Fruit fly (Drosophila melanogaster) whole organism, prepupa: ENCODE results near the gene p.

Experiments used
- Blimp-1 ChIP-seq: fragments of 200-800 bp; sonication (Bioruptor generic); optimal IDR thresholded peaks from 3 replicates; lab custom pipeline; 2017; ENCODE audit warnings: missing biosample characterization, missing genetic modification characterization, mild to moderate bottlenecking, moderate library complexity, missing genetic modification reagents
- CG10631 ChIP-seq: fragments of 200-800 bp; sonication (Bioruptor generic); optimal IDR thresholded peaks from 2 replicates; lab custom pipeline; 2016; ENCODE audit warnings: missing biosample characterization, missing genetic modification characterization
- CG10669 ChIP-seq: fragments of 200-800 bp; sonication (Bioruptor generic); optimal IDR thresholded peaks from 3 replicates; lab custom pipeline; 2018; ENCODE audit warnings: missing biosample characterization, mild to moderate bottlenecking, missing genetic modification characterization, moderate library complexity
- CG11294 ChIP-seq: fragments of 200-800 bp; sonication (Bioruptor generic); IDR thresholded peaks from 2 replicates; pipeline ENCODE4 v1.3.6; 2022; ENCODE audit warnings: missing biosample characterization, missing genetic modification characterization
- CG11762 ChIP-seq: fragments of 200-800 bp; sonication (Bioruptor generic); optimal IDR thresholded peaks from 3 replicates; lab custom pipeline; 2016; ENCODE audit warnings: missing biosample characterization, missing genetic modification characterization; ENCODE audit not compliant: insufficient read depth
- CG15336 ChIP-seq: fragments of 200-800 bp; sonication (Bioruptor generic); IDR thresholded peaks from 2 replicates; pipeline ENCODE4 v1.3.6; 2022; ENCODE audit warnings: missing biosample characterization, missing genetic modification characterization
- CG3032 ChIP-seq: fragments of 200-800 bp; optimal IDR thresholded peaks from 2 replicates; lab custom pipeline; 2019; ENCODE audit warnings: missing biosample characterization, mild to moderate bottlenecking, missing genetic modification characterization, moderate library complexity
- CG31627 ChIP-seq: fragments of 200-800 bp; sonication (Bioruptor generic); optimal IDR thresholded peaks from 3 replicates; lab custom pipeline; 2016; ENCODE audit warnings: missing biosample characterization, missing genetic modification characterization
- CG32006 ChIP-seq: fragments of 200-800 bp; sonication (Bioruptor generic); optimal IDR thresholded peaks from 3 replicates; lab custom pipeline; 2017; ENCODE audit warnings: missing biosample characterization, mild to moderate bottlenecking, missing genetic modification characterization
- CG34406 ChIP-seq: fragments of 200-800 bp; sonication (Bioruptor generic); optimal IDR thresholded peaks from 3 replicates; lab custom pipeline; 2016; ENCODE audit warnings: missing biosample characterization, missing genetic modification characterization
- CG3919 ChIP-seq: fragments of 200-800 bp; sonication (Bioruptor generic); optimal IDR thresholded peaks from 3 replicates; lab custom pipeline; 2016; ENCODE audit warnings: missing biosample characterization, missing genetic modification characterization
- CG4318 ChIP-seq: fragments of 200-800 bp; sonication (Bioruptor generic); optimal IDR thresholded peaks from 3 replicates; lab custom pipeline; 2017; ENCODE audit warnings: missing biosample characterization, mild to moderate bottlenecking, missing genetic modification characterization
- CG6163 ChIP-seq: fragments of 200-800 bp; sonication (Bioruptor generic); IDR thresholded peaks from 3 replicates; pipeline ENCODE4 v1.3.6; 2022; ENCODE audit warnings: missing biosample characterization, missing genetic modification characterization
- CG6792 ChIP-seq: fragments of 200-800 bp; sonication (Bioruptor generic); optimal IDR thresholded peaks from 3 replicates; lab custom pipeline; 2016; ENCODE audit warnings: missing biosample characterization, missing genetic modification characterization
- CG6808 ChIP-seq: fragments of 200-800 bp; sonication (Bioruptor generic); optimal IDR thresholded peaks from 3 replicates; lab custom pipeline; 2017; ENCODE audit warnings: missing biosample characterization, missing genetic modification characterization, mild to moderate bottlenecking, moderate library complexity, missing genetic modification reagents
- CG6854 ChIP-seq: fragments of 200-800 bp; sonication (Bioruptor generic); optimal IDR thresholded peaks from 2 replicates; lab custom pipeline; 2017; ENCODE audit warnings: missing biosample characterization, mild to moderate bottlenecking, missing genetic modification characterization
- CG7368 ChIP-seq: fragments of 200-800 bp; sonication (Bioruptor generic); optimal IDR thresholded peaks from 3 replicates; lab custom pipeline; 2016; ENCODE audit warnings: missing biosample characterization, missing genetic modification characterization
- CG8119 ChIP-seq: fragments of 200-800 bp; sonication (Bioruptor generic); IDR thresholded peaks from 3 replicates; pipeline ENCODE4 v1.3.6; 2022; ENCODE audit warnings: missing biosample characterization, missing genetic modification characterization
- CG8319 ChIP-seq: fragments of 200-800 bp; sonication (Bioruptor generic); optimal IDR thresholded peaks from 3 replicates; lab custom pipeline; 2016; ENCODE audit warnings: missing biosample characterization, missing genetic modification characterization
- CG8632 ChIP-seq: fragments of 200-800 bp; sonication (Bioruptor generic); optimal IDR thresholded peaks from 3 replicates; lab custom pipeline; 2016; ENCODE audit warnings: missing biosample characterization, missing genetic modification characterization
- CG9139 ChIP-seq: fragments of 200-800 bp; sonication (Bioruptor generic); optimal IDR thresholded peaks from 3 replicates; lab custom pipeline; 2017; ENCODE audit warnings: missing biosample characterization, mild to moderate bottlenecking, missing genetic modification characterization
- Eip75B ChIP-seq: fragments of 200-800 bp; sonication (Bioruptor generic); optimal IDR thresholded peaks from 3 replicates; lab custom pipeline; 2016; ENCODE audit warnings: missing biosample characterization, missing genetic modification characterization
- Ets21C ChIP-seq: fragments of 200-800 bp; sonication (Bioruptor generic); optimal IDR thresholded peaks from 3 replicates; lab custom pipeline; 2016; ENCODE audit warnings: missing biosample characterization, missing genetic modification characterization
- Gug ChIP-seq: fragments of 200-800 bp; sonication (Bioruptor generic); IDR thresholded peaks from 2 replicates; pipeline ENCODE4 v1.3.6; 2022; ENCODE audit warnings: missing biosample characterization, missing genetic modification characterization
- Hr38 ChIP-seq: sonication (Bioruptor generic); optimal IDR thresholded peaks from 2 replicates; lab custom pipeline; 2016; ENCODE audit warnings: missing biosample characterization, missing genetic modification characterization
- Hr39 ChIP-seq: fragments of 200-800 bp; sonication (Bioruptor generic); optimal IDR thresholded peaks from 2 replicates; lab custom pipeline; 2016; ENCODE audit warnings: missing biosample characterization, missing genetic modification characterization
- Hr4 ChIP-seq: fragments of 200-800 bp; sonication (Bioruptor generic); optimal IDR thresholded peaks from 3 replicates; lab custom pipeline; 2016; ENCODE audit warnings: missing biosample characterization, missing genetic modification characterization
- Lpt ChIP-seq: fragments of 200-800 bp; sonication (Bioruptor generic); optimal IDR thresholded peaks from 3 replicates; lab custom pipeline; 2016; ENCODE audit warnings: missing biosample characterization, missing genetic modification characterization
- Met ChIP-seq: fragments of 200-800 bp; sonication (Bioruptor generic); optimal IDR thresholded peaks from 3 replicates; lab custom pipeline; 2016; ENCODE audit warnings: missing biosample characterization, missing genetic modification characterization
- OdsH ChIP-seq: fragments of 200-800 bp; sonication (Bioruptor generic); optimal IDR thresholded peaks from 3 replicates; lab custom pipeline; 2016; ENCODE audit warnings: missing biosample characterization, missing genetic modification characterization
- Smox ChIP-seq: fragments of 200-800 bp; sonication (Bioruptor generic); optimal IDR thresholded peaks from 3 replicates; lab custom pipeline; 2016; ENCODE audit warnings: missing biosample characterization, missing genetic modification characterization
- Sox102F ChIP-seq: fragments of 200-800 bp; sonication (Bioruptor generic); optimal IDR thresholded peaks from 2 replicates; lab custom pipeline; 2016; ENCODE audit warnings: missing biosample characterization, mild to moderate bottlenecking, missing genetic modification characterization
- Sox14 ChIP-seq: fragments of 200-800 bp; sonication (Bioruptor generic); optimal IDR thresholded peaks from 3 replicates; lab custom pipeline; 2016; ENCODE audit warnings: missing biosample characterization, missing genetic modification characterization
- achi ChIP-seq: fragments of 200-800 bp; sonication (Bioruptor generic); optimal IDR thresholded peaks from 3 replicates; lab custom pipeline; 2016; ENCODE audit warnings: missing biosample characterization, missing genetic modification characterization
- acj6 ChIP-seq: fragments of 200-800 bp; sonication (Bioruptor generic); optimal IDR thresholded peaks from 3 replicates; lab custom pipeline; 2016; ENCODE audit warnings: missing biosample characterization, missing genetic modification characterization
- cyc ChIP-seq: fragments of 200-800 bp; sonication (Bioruptor generic); optimal IDR thresholded peaks from 3 replicates; lab custom pipeline; 2016; ENCODE audit warnings: missing biosample characterization, missing genetic modification characterization
- dac ChIP-seq: fragments of 200-800 bp; sonication (Bioruptor generic); optimal IDR thresholded peaks from 2 replicates; lab custom pipeline; 2017; ENCODE audit warnings: missing biosample characterization, mild to moderate bottlenecking, missing genetic modification characterization
- dsx ChIP-seq: fragments of 200-800 bp; optimal IDR thresholded peaks from 3 replicates; lab custom pipeline; 2019; ENCODE audit warnings: missing biosample characterization, mild to moderate bottlenecking, missing genetic modification characterization, moderate library complexity; ENCODE audit not compliant: poor library complexity, severe bottlenecking
- eg ChIP-seq: fragments of 200-800 bp; sonication (Bioruptor generic); IDR thresholded peaks from 3 replicates; pipeline ENCODE4 v1.3.6; 2022; ENCODE audit warnings: missing biosample characterization, missing genetic modification characterization
- esn ChIP-seq: fragments of 200-800 bp; sonication (Bioruptor generic); optimal IDR thresholded peaks from 2 replicates; lab custom pipeline; 2016; ENCODE audit warnings: missing biosample characterization, mild to moderate bottlenecking, missing genetic modification characterization, moderate library complexity
- fd59A ChIP-seq: fragments of 200-800 bp; sonication (Bioruptor generic); optimal IDR thresholded peaks from 2 replicates; lab custom pipeline; 2017; ENCODE audit warnings: missing biosample characterization, mild to moderate bottlenecking, missing genetic modification characterization, missing genetic modification reagents
- fd85E ChIP-seq: fragments of 200-800 bp; sonication (Bioruptor generic); optimal IDR thresholded peaks from 3 replicates; lab custom pipeline; 2016; ENCODE audit warnings: missing biosample characterization, missing genetic modification characterization
- lz ChIP-seq: fragments of 200-800 bp; sonication (Bioruptor generic); optimal IDR thresholded peaks from 3 replicates; lab custom pipeline; 2016; ENCODE audit warnings: missing biosample characterization, missing genetic modification characterization
- net ChIP-seq: fragments of 200-800 bp; sonication (Bioruptor generic); optimal IDR thresholded peaks from 3 replicates; lab custom pipeline; 2016; ENCODE audit warnings: missing biosample characterization, missing genetic modification characterization
- pdm3 ChIP-seq: fragments of 200-800 bp; sonication (Bioruptor generic); optimal IDR thresholded peaks from 3 replicates; lab custom pipeline; 2016; ENCODE audit warnings: missing biosample characterization, missing genetic modification characterization
- spab ChIP-seq: fragments of 200-800 bp; sonication (Bioruptor generic); optimal IDR thresholded peaks from 2 replicates; lab custom pipeline; 2017; ENCODE audit warnings: missing biosample characterization, mild to moderate bottlenecking, missing genetic modification characterization, missing genetic modification reagents
- ss ChIP-seq, 2 experiments: fragments of 200-800 bp; sonication (Bioruptor generic); optimal IDR thresholded peaks; 2 replicates in 1 of 2; 3 replicates in 1 of 2; lab custom pipeline; 2017 to 2018; ENCODE audit warnings: mild to moderate bottlenecking in 2 of 2, missing biosample characterization in 2 of 2, missing genetic modification characterization in 2 of 2, moderate library complexity in 1 of 2
- svp ChIP-seq: fragments of 200-800 bp; sonication (Bioruptor generic); peaks from one replicate; lab custom pipeline; 2016; ENCODE audit warnings: missing biosample characterization, missing genetic modification characterization
- topi ChIP-seq: fragments of 200-800 bp; sonication (Bioruptor generic); optimal IDR thresholded peaks from 3 replicates; lab custom pipeline; 2016; ENCODE audit warnings: missing biosample characterization, missing genetic modification characterization
- vri ChIP-seq: fragments of 200-800 bp; sonication (Bioruptor generic); optimal IDR thresholded peaks from 3 replicates; lab custom pipeline; 2016; ENCODE audit warnings: missing biosample characterization, mild to moderate bottlenecking, missing genetic modification characterization

The p gene

dm6 chr3R:8652731-8653130, 17.8 kb downstream of the p start, which contains the start of the genes Sys1 and Dhod (continued):
- peak; percentile 73; the same call in 2 of the 3 replicates for TF ChIP-seq eg (GFP tag; lab: Robert Waterston, UW)
- peak; percentile 44 for TF ChIP-seq Lpt (GFP tag; lab: Kevin White, UChicago)
- TF ChIP-seq OdsH (GFP tag; lab: Kevin White, UChicago): peak; percentile 82
- peak; percentile 37 for TF ChIP-seq CG11762
- TF ChIP-seq pdm3 (GFP tag; lab: Kevin White, UChicago): peak; percentile 85
- TF ChIP-seq vri (GFP tag; lab: Kevin White, UChicago): peak; percentile 59
- peak; percentile 94 for TF ChIP-seq svp (GFP tag; lab: Kevin White, UChicago)
- peak; percentile 81 for TF ChIP-seq CG10631 (GFP tag; lab: Kevin White, UChicago)

dm6 chr3R:8650741-8651140, 19.7 kb downstream of the p start, which contains the start of the genes Mkk4 and SLIRP2:
Mkk4 (minus strand) TSS chr3R:8650796.
SLIRP2 (plus strand) TSS chr3R:8651084.
- TF ChIP-seq CG32006: peak; percentile 99
- TF ChIP-seq CG3919 (GFP tag; lab: Kevin White, UChicago): peak; percentile 99
- TF ChIP-seq lz (GFP tag; lab: Kevin White, UChicago): peak; percentile 99
- TF ChIP-seq CG6792 (GFP tag; lab: Kevin White, UChicago): peak; percentile 99
- peak; percentile 99 for TF ChIP-seq CG10669 (GFP tag; lab: Kevin White, UChicago)
- peak; percentile 97 for TF ChIP-seq CG8319 (GFP tag; lab: Kevin White, UChicago)
- TF ChIP-seq net (GFP tag; lab: Kevin White, UChicago): peak; percentile 99
- TF ChIP-seq OdsH (GFP tag; lab: Kevin White, UChicago): peak; percentile 99
- peak; percentile 99 for TF ChIP-seq acj6
- TF ChIP-seq fd59A: peak; percentile 99
- TF ChIP-seq achi: peak; percentile 98
- TF ChIP-seq CG6854: peak; percentile 94
- peak; percentile 99 for TF ChIP-seq CG31627 (GFP tag; lab: Kevin White, UChicago)
- TF ChIP-seq Eip75B (GFP tag; lab: Kevin White, UChicago): peak; percentile 99
- TF ChIP-seq dsx (GFP tag; lab: Kevin White, UChicago): peak; percentile 98
- TF ChIP-seq CG34406 (GFP tag; lab: Kevin White, UChicago): peak; percentile 99
- TF ChIP-seq spab (GFP tag; lab: Kevin White, UChicago): peak; percentile 97
- TF ChIP-seq fd85E: peak; percentile 94
- peak; percentile 99 for TF ChIP-seq CG15336 (GFP tag; lab: Robert Waterston, UW)
- TF ChIP-seq CG11294 (GFP tag; lab: Robert Waterston, UW): peak; percentile 98
- peak; percentile 99 for TF ChIP-seq Hr4 (GFP tag; lab: Kevin White, UChicago)
- TF ChIP-seq dac (GFP tag; lab: Kevin White, UChicago): peak; percentile 97
- peak; percentile 99 for TF ChIP-seq Sox102F
- TF ChIP-seq CG8119: peak; percentile 99
- peak; percentile 99 for TF ChIP-seq esn (GFP tag; lab: Kevin White, UChicago)
- TF ChIP-seq CG8632 (GFP tag; lab: Kevin White, UChicago): peak; percentile 98
- TF ChIP-seq Met (GFP tag; lab: Kevin White, UChicago): peak; percentile 99
- TF ChIP-seq Hr39: peak; percentile 99
- TF ChIP-seq Sox14: peak; percentile 99
- TF ChIP-seq Gug: peak; percentile 99
- TF ChIP-seq topi (GFP tag; lab: Kevin White, UChicago): peak; percentile 99
- TF ChIP-seq CG4318: peak; percentile 98
- peak; percentile 99 for TF ChIP-seq Ets21C
- TF ChIP-seq Blimp-1 (GFP tag; lab: Kevin White, UChicago): peak; percentile 93
- peak; percentile 99 for TF ChIP-seq cyc (GFP tag; lab: Kevin White, UChicago)
- peak; percentile 99 for TF ChIP-seq Smox
- peak; percentile 98 for TF ChIP-seq CG7368 (GFP tag; lab: Kevin White, UChicago)
- TF ChIP-seq vri (GFP tag; lab: Kevin White, UChicago): peak; percentile 98
- peak; percentile 90 for TF ChIP-seq Hr38
- peak; percentile 96 for TF ChIP-seq CG9139 (GFP tag; lab: Kevin White, UChicago)
- peak; percentile 96 to 97 for TF ChIP-seq ss (GFP tag; optimal IDR thresholded peaks at IDR 0.05; lab: Kevin White, UChicago)
- TF ChIP-seq CG10631 (GFP tag; lab: Kevin White, UChicago): peak; percentile 99
- TF ChIP-seq CG3032: peak; percentile 99
- TF ChIP-seq CG6808 (GFP tag; lab: Kevin White, UChicago): peak; percentile 97
- TF ChIP-seq CG6163: peak; percentile 99
